Worm (Caenorhabditis elegans) whole organism, L3 larva: ENCODE results near the gene srz-105.

Experiments
- ama-1 ChIP-seq: fragments of 150-350 bp; optimal IDR thresholded peaks from 2 replicates; lab custom pipeline; 2018
- lin-39 ChIP-seq: fragments of 150-350 bp; optimal IDR thresholded peaks from 2 replicates; lab custom pipeline; 2018; ENCODE audit warnings: missing biosample characterization, missing genetic modification reagents, missing genetic modification characterization
- nhr-237 ChIP-seq: fragments of 150-350 bp; optimal IDR thresholded peaks from 2 replicates; lab custom pipeline; 2014; ENCODE audit warnings: missing biosample characterization, missing genetic modification characterization

- TF ChIP-seq nhr-237 (tag; lab: Kevin White, UChicago) (no peak), ama-1 (lab: Kevin White, UChicago) (no peak), lin-39 (tag; lab: Kevin White, UChicago) (no peak)
Observed at ce11 chrIV:16320410-16320809, 4.3 kb upstream of the srz-105 start, which contains the start of gene K03D3.5.
